Fruit fly (Drosophila melanogaster): ENCODE results near the gene Stt3A.

The Stt3A gene

DNA sequence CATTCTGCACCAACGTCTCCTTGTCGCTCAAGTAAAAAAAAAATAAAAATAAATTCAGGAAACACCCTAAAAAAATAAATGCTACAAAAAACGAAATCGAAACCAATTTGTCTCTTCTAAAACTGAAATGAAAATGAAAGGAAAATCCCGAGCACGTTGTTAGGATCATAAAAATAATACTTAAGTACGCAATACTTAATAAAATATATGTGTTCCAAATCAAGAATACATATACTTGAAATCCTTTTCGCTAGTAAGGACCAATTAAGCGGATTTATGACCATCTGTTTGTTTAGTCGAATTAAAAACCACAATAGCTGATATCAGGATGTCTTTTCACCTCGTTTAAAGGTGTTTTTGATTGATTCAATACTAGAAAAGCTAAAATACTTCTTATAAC is 27.9 kb downstream of the Stt3A start, which contains the start of gene r-cup (continued):
- no peak for TF ChIP-seq CG31365 (tag; optimal IDR thresholded peaks at IDR 0.05)
- no peak for TF ChIP-seq maf-S (GFP tag; optimal IDR thresholded peaks at IDR 0.05)

DNA sequence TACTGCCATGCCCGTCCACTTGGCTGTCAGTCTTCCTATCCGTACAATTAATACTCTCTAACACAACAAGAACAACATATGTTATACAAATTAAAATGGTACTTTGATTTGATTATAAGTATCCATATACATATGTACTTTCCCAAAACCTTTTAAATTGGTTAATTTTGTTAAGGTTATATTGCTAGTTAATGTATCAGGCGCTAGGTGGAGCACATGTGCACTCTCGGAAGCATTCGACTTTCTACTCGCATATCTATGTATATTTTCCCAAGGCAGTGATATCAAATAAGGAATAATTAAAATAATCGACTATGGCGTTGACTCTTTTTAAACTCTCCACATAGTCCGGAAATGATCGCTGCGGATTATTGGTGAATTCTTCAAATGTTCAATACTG is 36.2 kb downstream of the Stt3A start:
- TF ChIP-seq CG15479 (GFP tag; optimal IDR thresholded peaks at IDR 0.05) (no peak), CG1529 (GFP tag; optimal IDR thresholded peaks at IDR 0.05) (peak; percentile 8), CG6254 (GFP tag; optimal IDR thresholded peaks at IDR 0.05) (no peak), CG12236 (GFP tag; optimal IDR thresholded peaks at IDR 0.05) (no peak), CTCF (GFP tag; optimal IDR thresholded peaks at IDR 0.05) (peak; percentile 67), CG6765 (GFP tag; optimal IDR thresholded peaks at IDR 0.05) (no peak), gcm2 (GFP tag; optimal IDR thresholded peaks at IDR 0.05) (no peak), pum (GFP tag; optimal IDR thresholded peaks at IDR 0.05) (no peak), Doc3 (GFP tag; IDR thresholded peaks at IDR 0.05; ENCODE audit: partially characterized antibody) (no peak), CG10543 (GFP tag; optimal IDR thresholded peaks at IDR 0.05) (no peak), crol (GFP tag; IDR thresholded peaks at IDR 0.05) (no peak), CG31441 (GFP tag; IDR thresholded peaks at IDR 0.05) (no peak), sens (GFP tag) (peak; percentile 12), Aef1 (GFP tag; IDR thresholded peaks at IDR 0.05) (no peak), Ets65A (GFP tag) (peak; percentile 82)

DNA sequence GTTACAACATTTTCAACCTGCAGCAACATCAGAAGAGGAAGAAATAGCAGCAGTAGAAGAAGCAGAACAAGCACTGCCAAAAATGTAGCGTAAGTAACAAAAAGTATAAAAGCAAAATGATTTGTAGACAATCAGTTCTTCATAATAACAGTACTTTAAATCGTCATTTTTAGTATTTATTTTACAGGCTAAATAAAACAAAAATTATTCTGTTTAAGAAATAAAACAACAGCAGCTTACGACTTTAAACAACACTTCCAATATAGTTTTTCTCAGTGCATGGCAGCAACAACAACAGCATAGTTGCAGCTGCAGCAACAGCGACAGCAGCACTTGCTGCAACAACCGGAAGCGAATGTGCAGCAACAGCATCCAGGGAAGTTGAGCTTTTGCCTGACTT is 43.2 kb downstream of the Stt3A start:
- TF ChIP-seq Rx (GFP tag; IDR thresholded peaks at IDR 0.05) (no peak), Hr78 (GFP tag; optimal IDR thresholded peaks at IDR 0.05) (no peak), CG11085 (GFP tag; IDR thresholded peaks at IDR 0.05) (no peak), Ssrp (tag; optimal IDR thresholded peaks at IDR 0.05) (no peak), CG6683 (GFP tag; optimal IDR thresholded peaks at IDR 0.05) (no peak), Trl (optimal IDR thresholded peaks at IDR 0.05) (peak in 1 of 2 experiments; percentile 1), Trl (GFP tag; optimal IDR thresholded peaks at IDR 0.05) (no peak), CG11723 (GFP tag; optimal IDR thresholded peaks at IDR 0.05) (no peak)
